Fruit fly (Drosophila melanogaster): ENCODE results near the gene Ski6.
A peak's percentile ranks its signal among the peaks of the same experiment; 100 is the strongest.

Ski6 gene

DNA sequence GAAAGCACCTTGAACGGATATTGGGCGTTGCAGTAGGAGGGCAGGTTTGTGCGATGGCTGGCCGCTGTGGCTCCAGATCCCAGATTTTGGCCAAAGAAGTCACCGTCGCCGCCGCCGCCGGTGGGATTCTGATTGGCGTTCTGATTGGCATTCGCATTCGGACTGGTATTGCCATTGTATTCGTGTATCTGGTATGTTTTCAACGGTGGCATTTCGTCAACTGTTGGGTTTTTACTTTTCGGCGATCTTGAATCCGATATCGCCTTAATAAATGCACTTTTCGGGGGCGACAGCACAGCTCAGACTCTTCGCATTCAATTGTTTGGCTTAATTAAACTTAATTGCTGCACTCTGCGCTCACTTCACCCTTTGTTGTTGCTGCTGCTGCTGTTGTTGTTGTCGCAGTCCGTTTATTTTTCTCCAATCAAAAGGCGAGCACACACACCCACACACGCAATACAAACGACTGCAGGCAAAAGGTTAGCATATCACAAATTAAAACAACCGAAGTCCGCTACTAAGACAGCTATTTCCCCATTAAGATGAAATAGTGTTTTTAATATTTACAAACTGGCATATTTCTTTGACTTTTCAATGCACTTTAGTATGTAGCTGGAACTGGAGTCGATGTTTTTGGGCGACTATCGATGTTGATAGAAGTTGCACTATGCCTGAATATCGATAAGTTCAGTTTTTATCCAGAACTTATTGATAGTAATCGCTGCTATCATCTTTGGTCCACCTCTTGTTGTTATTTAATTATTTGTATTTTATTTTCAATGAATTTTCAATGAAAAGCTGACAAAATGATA lies 2.7 kb downstream of the Ski6 start, which contains the start of the genes CG9426 and mRF1 (continued):
- no peak for TF ChIP-seq az2 (GFP tag; optimal IDR thresholded peaks at IDR 0.05)
- peak; percentile 93 for TF ChIP-seq YL-1 (GFP tag; optimal IDR thresholded peaks at IDR 0.05)
- TF ChIP-seq trem (tag; optimal IDR thresholded peaks at IDR 0.05): peak; percentile 77
- no peak for TF ChIP-seq CG10654 (GFP tag; optimal IDR thresholded peaks at IDR 0.05)
- TF ChIP-seq dm (GFP tag; optimal IDR thresholded peaks at IDR 0.05): peak; percentile 24
- TF ChIP-seq CG10366 (GFP tag; IDR thresholded peaks at IDR 0.05): no peak
- TF ChIP-seq CG18764 (GFP tag; optimal IDR thresholded peaks at IDR 0.05): no peak
- TF ChIP-seq CG4360 (GFP tag; IDR thresholded peaks at IDR 0.05): peak; percentile 97
- TF ChIP-seq C15 (GFP tag; IDR thresholded peaks at IDR 0.05): no peak
- no peak for TF ChIP-seq NC2α (GFP tag; optimal IDR thresholded peaks at IDR 0.05)
- TF ChIP-seq Opbp (GFP tag; IDR thresholded peaks at IDR 0.05; ENCODE audit: partially characterized antibody): peak; percentile 97
- TF ChIP-seq her (GFP tag; optimal IDR thresholded peaks at IDR 0.05): peak; percentile 22
- TF ChIP-seq Neu2 (GFP tag; optimal IDR thresholded peaks at IDR 0.05; ENCODE audit: borderline replicate concordance): peak; percentile 21
- TF ChIP-seq caup (GFP tag; optimal IDR thresholded peaks at IDR 0.05; ENCODE audit: severe bottlenecking): peak; percentile 5
- no peak for TF ChIP-seq CG7745 (tag; optimal IDR thresholded peaks at IDR 0.05)
- peak; percentile 91 for TF ChIP-seq Med (GFP tag)
- no peak for TF ChIP-seq fd3F (GFP tag; optimal IDR thresholded peaks at IDR 0.05)
- peak; percentile 39 for TF ChIP-seq Fer1 (GFP tag; optimal IDR thresholded peaks at IDR 0.05)
- peak; percentile 17 for TF ChIP-seq CG9797 (GFP tag; optimal IDR thresholded peaks at IDR 0.05)
- TF ChIP-seq CG14710 (tag; optimal IDR thresholded peaks at IDR 0.05): peak; percentile 58
- no peak for TF ChIP-seq CG32532 (GFP tag; IDR thresholded peaks at IDR 0.05)
- peak in 1 of 2 experiments; percentile 84 for TF ChIP-seq Pdp1 (GFP tag; optimal IDR thresholded peaks at IDR 0.05)
- TF ChIP-seq Ets97D (GFP tag; optimal IDR thresholded peaks at IDR 0.05): peak; percentile 63
- no peak for TF ChIP-seq D19B (GFP tag; optimal IDR thresholded peaks at IDR 0.05)
- peak; percentile 13 for TF ChIP-seq CG3281 (GFP tag; optimal IDR thresholded peaks at IDR 0.05)
- no peak for TF ChIP-seq odd (GFP tag; optimal IDR thresholded peaks at IDR 0.05)
- peak; percentile 93 for TF ChIP-seq Doc3 (GFP tag; IDR thresholded peaks at IDR 0.05; ENCODE audit: partially characterized antibody)
- TF ChIP-seq Lhr (GFP tag; optimal IDR thresholded peaks at IDR 0.05): no peak
- TF ChIP-seq CG34376 (GFP tag; optimal IDR thresholded peaks at IDR 0.05): peak; percentile 65
- peak; percentile 85 for TF ChIP-seq MESR4 (GFP tag; optimal IDR thresholded peaks at IDR 0.05)
- no peak for TF ChIP-seq CG18476 (GFP tag; optimal IDR thresholded peaks at IDR 0.05)
- TF ChIP-seq ftz-f1 (GFP tag; optimal IDR thresholded peaks at IDR 0.05): no peak
- peak; percentile 40 for TF ChIP-seq unpg (GFP tag; optimal IDR thresholded peaks at IDR 0.05)
- TF ChIP-seq CG15514 (GFP tag; optimal IDR thresholded peaks at IDR 0.05): peak; percentile 94
- no peak for TF ChIP-seq salm (tag; optimal IDR thresholded peaks at IDR 0.05)
- TF ChIP-seq ac (GFP tag; optimal IDR thresholded peaks at IDR 0.05): no peak
- TF ChIP-seq CG14860 (GFP tag; IDR thresholded peaks at IDR 0.05; ENCODE audit: partially characterized antibody): peak; percentile 94
- TF ChIP-seq nmo (GFP tag; optimal IDR thresholded peaks at IDR 0.05): peak; percentile 50
- no peak for TF ChIP-seq BtbVII (GFP tag; optimal IDR thresholded peaks at IDR 0.05)
- peak; percentile 23 for TF ChIP-seq mam (GFP tag; optimal IDR thresholded peaks at IDR 0.05)
- TF ChIP-seq HLH3B (GFP tag; IDR thresholded peaks at IDR 0.05): no peak
- peak; percentile 3 for TF ChIP-seq Hmr (GFP tag; optimal IDR thresholded peaks at IDR 0.05)
- TF ChIP-seq CG32772 (GFP tag; IDR thresholded peaks at IDR 0.05): no peak
- no peak for TF ChIP-seq fru (optimal IDR thresholded peaks at IDR 0.05)
- TF ChIP-seq hbn (GFP tag; IDR thresholded peaks at IDR 0.05; ENCODE audit: partially characterized antibody): peak; percentile 95
- no peak for TF ChIP-seq Asciz (GFP tag; optimal IDR thresholded peaks at IDR 0.05)
- TF ChIP-seq CG1024 (GFP tag; IDR thresholded peaks at IDR 0.05): no peak
- no peak for TF ChIP-seq CG6654 (GFP tag; optimal IDR thresholded peaks at IDR 0.05)
- TF ChIP-seq B-H2 (GFP tag; optimal IDR thresholded peaks at IDR 0.05): peak; percentile 12

Measured in whole organism, embryonic.